Worm (Caenorhabditis elegans) whole organism, L1 larva: ENCODE data around the gene str-55.

ENCODE experiments used
- Y116A8C.19 ChIP-seq: sonication (generic microtip); optimal IDR thresholded peaks from 2 replicates; lab custom pipeline; 2016; ENCODE audit warnings: missing compliant biosample characterization, missing genetic modification characterization, borderline replicate concordance
- aha-1 ChIP-seq: fragments of 150-350 bp; optimal IDR thresholded peaks from 2 replicates; lab custom pipeline; 2014; ENCODE audit warnings: missing biosample characterization, missing genetic modification characterization
- aly-2 ChIP-seq: fragments of 150-350 bp; optimal IDR thresholded peaks from 2 replicates; lab custom pipeline; 2014; ENCODE audit warnings: missing biosample characterization, missing genetic modification characterization
- blmp-1 ChIP-seq: fragments of 150-350 bp; optimal IDR thresholded peaks from 2 replicates; lab custom pipeline; 2014; ENCODE audit warnings: missing biosample characterization, missing genetic modification characterization
- ceh-8 ChIP-seq: fragments of 200-800 bp; sonication (Bioruptor generic); optimal IDR thresholded peaks from 2 replicates; lab custom pipeline; 2018; ENCODE audit warnings: mild to moderate bottlenecking, missing genetic modification characterization, moderate library complexity, missing compliant biosample characterization
- ceh-82 ChIP-seq, 3 experiments: fragments of 150-350 bp in 1 of 3; sonication (generic microtip) in 2 of 3; optimal IDR thresholded peaks; 2 replicates each; lab custom pipeline; 2014 to 2017; ENCODE audit warnings: missing biosample characterization in 3 of 3, missing genetic modification characterization in 3 of 3
- ceh-88 ChIP-seq: fragments of 200-800 bp; sonication (Bioruptor generic); IDR thresholded peaks from 2 replicates; pipeline ENCODE4 v1.3.6; 2022; ENCODE audit warnings: missing genetic modification characterization, missing compliant biosample characterization
- ceh-90 ChIP-seq: sonication (generic microtip); optimal IDR thresholded peaks from 2 replicates; lab custom pipeline; 2016; ENCODE audit warnings: missing genetic modification characterization, missing compliant biosample characterization
- dpl-1 ChIP-seq, 3 experiments: fragments of 150-350 bp in 2 of 3; sonication (generic microtip) in 1 of 3; optimal IDR thresholded peaks; 2 replicates each; lab custom pipeline; 2014 to 2017; ENCODE audit warnings: missing biosample characterization in 3 of 3, missing genetic modification characterization in 3 of 3, missing genetic modification reagents in 3 of 3
- dsc-1 ChIP-seq: sonication (generic microtip); optimal IDR thresholded peaks from 2 replicates; lab custom pipeline; 2016; ENCODE audit warnings: mild to moderate bottlenecking, missing genetic modification characterization, missing compliant biosample characterization
- efl-1 ChIP-seq, 4 experiments: fragments of 150-350 bp; optimal IDR thresholded peaks in 3 of 4; peaks in 1 of 4; 1 replicate in 1 of 4; 2 replicates in 3 of 4; lab custom pipeline; 2014; ENCODE audit warnings: missing biosample characterization in 2 of 4, missing genetic modification characterization in 2 of 4, missing genetic modification reagents in 2 of 4
- efl-3 ChIP-seq: fragments of 200-800 bp; sonication (Bioruptor generic); optimal IDR thresholded peaks from 2 replicates; lab custom pipeline; 2018; ENCODE audit warnings: mild to moderate bottlenecking, missing genetic modification characterization, missing compliant biosample characterization
- egl-27 ChIP-seq, 2 experiments: fragments of 150-350 bp in 1 of 2; sonication (generic microtip); optimal IDR thresholded peaks; 3 replicates each; lab custom pipeline; 2017 to 2018; ENCODE audit warnings: missing biosample characterization in 2 of 2, missing genetic modification characterization in 2 of 2, missing genetic modification reagents in 2 of 2
- elt-2 ChIP-seq: sonication (generic microtip); optimal IDR thresholded peaks from 2 replicates; lab custom pipeline; 2016; ENCODE audit warnings: missing genetic modification characterization, mild to moderate bottlenecking, inconsistent platforms, missing compliant biosample characterization, missing genetic modification reagents
- elt-3 ChIP-seq, 6 experiments: fragments of 150-350 bp in 1 of 6; sonication (generic microtip); optimal IDR thresholded peaks; 2 replicates each; lab custom pipeline; 2017 to 2018; ENCODE audit warnings: missing biosample characterization in 6 of 6, missing genetic modification characterization in 6 of 6, inconsistent platforms in 1 of 6
- fkh-8 ChIP-seq: sonication (generic microtip); optimal IDR thresholded peaks from 2 replicates; lab custom pipeline; 2016; ENCODE audit warnings: mild to moderate bottlenecking, missing genetic modification characterization, missing compliant biosample characterization
- grh-1 ChIP-seq: fragments of 200-800 bp; sonication (Bioruptor generic); IDR thresholded peaks from 2 replicates; pipeline ENCODE4 v1.3.6; 2022; ENCODE audit warnings: missing genetic modification reagents, missing genetic modification characterization, missing compliant biosample characterization
- isw-1 ChIP-seq: fragments of 200-800 bp; sonication (Bioruptor generic); IDR thresholded peaks from 2 replicates; pipeline ENCODE4 v1.3.6; 2022; ENCODE audit warnings: missing genetic modification characterization, missing compliant biosample characterization
- lin-13 ChIP-seq: fragments of 150-350 bp; optimal IDR thresholded peaks from 2 replicates; lab custom pipeline; 2014; ENCODE audit warnings: missing biosample characterization, missing genetic modification reagents, missing genetic modification characterization
- lin-15B ChIP-seq: fragments of 150-350 bp; sonication (generic microtip); optimal IDR thresholded peaks from 3 replicates; lab custom pipeline; 2014; ENCODE audit warnings: missing biosample characterization, missing genetic modification characterization
- lin-35 ChIP-seq, 2 experiments: fragments of 150-350 bp; optimal IDR thresholded peaks; 2 replicates each; lab custom pipeline; 2014; ENCODE audit warnings: missing biosample characterization in 2 of 2, missing genetic modification characterization in 2 of 2, missing genetic modification reagents in 2 of 2
- lsy-2 ChIP-seq, 2 experiments: fragments of 150-350 bp; optimal IDR thresholded peaks; 2 replicates each; lab custom pipeline; 2014; ENCODE audit warnings: missing biosample characterization in 2 of 2, missing genetic modification characterization in 2 of 2
- mab-9 ChIP-seq: fragments of 200-800 bp; sonication (Bioruptor generic); IDR thresholded peaks from 2 replicates; pipeline ENCODE4 v1.3.6; 2022; ENCODE audit warnings: missing genetic modification reagents, missing genetic modification characterization, missing compliant biosample characterization
- mdl-1 ChIP-seq, 2 experiments: fragments of 150-350 bp; optimal IDR thresholded peaks; 2 replicates each; lab custom pipeline; 2014 to 2017; ENCODE audit warnings: missing biosample characterization in 2 of 2, missing genetic modification characterization in 2 of 2, inconsistent platforms in 1 of 2
- mef-2 ChIP-seq: fragments of 150-350 bp; optimal IDR thresholded peaks from 2 replicates; lab custom pipeline; 2014; ENCODE audit warnings: missing biosample characterization, missing genetic modification characterization
- mep-1 ChIP-seq: fragments of 150-350 bp; optimal IDR thresholded peaks from 2 replicates; lab custom pipeline; 2014; ENCODE audit warnings: missing biosample characterization, missing genetic modification characterization
- nhr-12 ChIP-seq: sonication (generic microtip); optimal IDR thresholded peaks from 2 replicates; lab custom pipeline; 2017; ENCODE audit warnings: missing biosample characterization, missing genetic modification characterization
- nhr-20 ChIP-seq: sonication (generic microtip); optimal IDR thresholded peaks from 2 replicates; lab custom pipeline; 2016; ENCODE audit warnings: mild to moderate bottlenecking, missing genetic modification characterization, missing compliant biosample characterization
- nhr-28 ChIP-seq: fragments of 150-350 bp; optimal IDR thresholded peaks from 2 replicates; lab custom pipeline; 2014; ENCODE audit warnings: missing biosample characterization, missing genetic modification characterization
- nhr-77 ChIP-seq: fragments of 150-350 bp; optimal IDR thresholded peaks from 2 replicates; lab custom pipeline; 2014; ENCODE audit warnings: missing biosample characterization, missing genetic modification characterization
- nhr-85 ChIP-seq: sonication (generic microtip); peaks from one replicate; lab custom pipeline; 2016; ENCODE audit warnings: missing genetic modification characterization, inconsistent platforms, missing compliant biosample characterization
- nhr-90 ChIP-seq: sonication (generic microtip); optimal IDR thresholded peaks from 2 replicates; lab custom pipeline; 2016; ENCODE audit warnings: mild to moderate bottlenecking, missing genetic modification characterization, missing compliant biosample characterization; ENCODE audit not compliant: poor library complexity
- pax-3 ChIP-seq: fragments of 200-800 bp; sonication (Bioruptor generic); optimal IDR thresholded peaks from 2 replicates; lab custom pipeline; 2018; ENCODE audit warnings: mild to moderate bottlenecking, missing genetic modification characterization, moderate library complexity, missing compliant biosample characterization
- pqm-1 ChIP-seq: sonication (generic microtip); optimal IDR thresholded peaks from 3 replicates; lab custom pipeline; 2017; ENCODE audit warnings: missing biosample characterization, missing genetic modification characterization
- rnt-1 ChIP-seq: sonication (generic microtip); optimal IDR thresholded peaks from 2 replicates; lab custom pipeline; 2016; ENCODE audit warnings: mild to moderate bottlenecking, missing genetic modification characterization, moderate library complexity, missing compliant biosample characterization
- skn-1 ChIP-seq: fragments of 150-350 bp; optimal IDR thresholded peaks from 2 replicates; lab custom pipeline; 2014; ENCODE audit warnings: missing biosample characterization, missing genetic modification characterization
- snpc-4 ChIP-seq: fragments of 150-350 bp; optimal IDR thresholded peaks from 2 replicates; lab custom pipeline; 2014; ENCODE audit warnings: missing biosample characterization, missing genetic modification characterization
- sox-4 ChIP-seq: sonication (generic microtip); optimal IDR thresholded peaks from 2 replicates; lab custom pipeline; 2016; ENCODE audit warnings: missing genetic modification characterization, missing compliant biosample characterization
- swsn-7 ChIP-seq: sonication (generic microtip); optimal IDR thresholded peaks from 2 replicates; lab custom pipeline; 2016; ENCODE audit warnings: missing genetic modification characterization, missing compliant biosample characterization
- tbx-2 ChIP-seq: sonication (generic microtip); optimal IDR thresholded peaks from 2 replicates; lab custom pipeline; 2016; ENCODE audit warnings: missing genetic modification characterization, missing compliant biosample characterization
- unc-62 ChIP-seq: fragments of 150-350 bp; optimal IDR thresholded peaks from 2 replicates; lab custom pipeline; 2014; ENCODE audit warnings: missing biosample characterization, missing genetic modification reagents, missing genetic modification characterization
- vab-15 ChIP-seq: sonication (generic microtip); optimal IDR thresholded peaks from 2 replicates; lab custom pipeline; 2017; ENCODE audit warnings: missing genotype, mild to moderate bottlenecking, missing genetic modification characterization, missing compliant biosample characterization
- xbp-1 ChIP-seq: sonication (generic microtip); optimal IDR thresholded peaks from 2 replicates; lab custom pipeline; 2016; ENCODE audit warnings: missing genetic modification characterization, missing compliant biosample characterization
- zip-4 ChIP-seq: fragments of 200-800 bp; sonication (Bioruptor generic); optimal IDR thresholded peaks from 2 replicates; lab custom pipeline; 2018; ENCODE audit warnings: mild to moderate bottlenecking, missing genetic modification characterization, moderate library complexity, missing compliant biosample characterization
- ztf-11 ChIP-seq, 2 experiments: sonication (generic microtip); optimal IDR thresholded peaks; 2 replicates each; lab custom pipeline; 2016 to 2017; ENCODE audit warnings: missing genetic modification characterization in 2 of 2, missing biosample characterization in 1 of 2, missing compliant biosample characterization in 1 of 2

str-55 gene

ce11 chrV:16377188-16377587 is 39.7 kb downstream of the str-55 start:
- no peak for TF ChIP-seq ceh-88
- TF ChIP-seq nhr-20 (tag; lab: Kevin White, UChicago): no peak
- no peak for TF ChIP-seq mef-2 (tag; lab: Kevin White, UChicago)
- TF ChIP-seq lin-13 (GFP tag; lab: Kevin White, UChicago): no peak
- no peak for TF ChIP-seq ceh-8 (GFP tag; lab: Kevin White, UChicago)
- TF ChIP-seq nhr-77 (tag; lab: Kevin White, UChicago): no peak
- TF ChIP-seq nhr-12 (tag; lab: Kevin White, UChicago): no peak
- no peak for TF ChIP-seq xbp-1 (tag; lab: Kevin White, UChicago)
- TF ChIP-seq nhr-28: no peak
- no peak for TF ChIP-seq vab-15
- no peak for TF ChIP-seq nhr-85 (tag; lab: Kevin White, UChicago)
- TF ChIP-seq, all 84 proteins: peak for 0

- TF ChIP-seq swsn-7 (tag; lab: Kevin White, UChicago) (no peak), nhr-90 (tag; lab: Kevin White, UChicago) (no peak), rnt-1 (no peak), sox-4 (no peak), pqm-1 (no peak), elt-3 (tag; optimal IDR thresholded peaks at IDR 0.05; lab: Kevin White, UChicago) (no peak), aha-1 (tag; lab: Kevin White, UChicago) (no peak), grh-1 (GFP tag; lab: Robert Waterston, UW) (no peak), mep-1 (tag; lab: Kevin White, UChicago) (no peak)
These were observed 40.4 kb downstream of the str-55 start for ce11 chrV:16376430-16376948.

ce11 chrV:16374676-16375075 is 42.2 kb downstream of the str-55 start, which contains the start of gene srv-34:
Gene srv-34, minus strand, starts transcription at chrV:16374776.
- TF ChIP-seq fkh-8 (tag; lab: Kevin White, UChicago) (no peak), mef-2 (tag; lab: Kevin White, UChicago) (no peak), ceh-88 (no peak), efl-3 (GFP tag; lab: Kevin White, UChicago) (no peak), zip-4 (GFP tag; lab: Kevin White, UChicago) (no peak), nhr-12 (tag; lab: Kevin White, UChicago) (no peak), dsc-1 (no peak), ztf-11 (tag; optimal IDR thresholded peaks at IDR 0.05; lab: Kevin White, UChicago) (no peak), unc-62 (GFP tag; lab: Kevin White, UChicago) (no peak), nhr-20 (tag; lab: Kevin White, UChicago) (no peak), lin-35 (GFP tag; optimal IDR thresholded peaks at IDR 0.05; lab: Kevin White, UChicago) (no peak), Y116A8C.19 (tag; lab: Kevin White, UChicago) (no peak)

- TF ChIP-seq lsy-2 (tag; optimal IDR thresholded peaks at IDR 0.05; lab: Kevin White, UChicago) (peak; percentile 44 to 45), elt-3 (tag; optimal IDR thresholded peaks at IDR 0.05; lab: Kevin White, UChicago) (peak in 1 of 6 experiments; percentile 32), zip-4 (GFP tag; lab: Kevin White, UChicago) (peak; percentile 61), aly-2 (peak; percentile 22), nhr-77 (tag; lab: Kevin White, UChicago) (peak; percentile 37), mab-9 (GFP tag; lab: Robert Waterston, UW) (no peak), ceh-82 (tag; optimal IDR thresholded peaks at IDR 0.05; lab: Kevin White, UChicago) (peak; percentile 59 to 76 (median 61)), skn-1 (tag; lab: Kevin White, UChicago) (peak; percentile 63), nhr-20 (tag; lab: Kevin White, UChicago) (peak; percentile 74), dpl-1 (GFP tag; optimal IDR thresholded peaks at IDR 0.05; lab: Kevin White, UChicago) (peak; percentile 18 to 55 (median 47)), ceh-90 (no peak), tbx-2 (peak; percentile 74), snpc-4 (peak; percentile 62), lin-13 (GFP tag; lab: Kevin White, UChicago) (no peak), elt-2 (tag; lab: Kevin White, UChicago) (peak; percentile 53), efl-1 (optimal IDR thresholded peaks at IDR 0.05; lab: Kevin White, UChicago) (peak; percentile 62 to 66), efl-1 (GFP tag; optimal IDR thresholded peaks at IDR 0.05 in 1 of 2; lab: Kevin White, UChicago) (peak; percentile 48 to 92), mdl-1 (tag; optimal IDR thresholded peaks at IDR 0.05; lab: Kevin White, UChicago) (peak in 1 of 2 experiments; percentile 63), swsn-7 (tag; lab: Kevin White, UChicago) (peak; percentile 76), rnt-1 (peak; percentile 88), isw-1 (GFP tag; lab: Robert Waterston, UW) (peak; percentile 7; the same call in 1 of the 2 replicates), blmp-1 (tag; lab: Kevin White, UChicago) (peak; percentile 3), egl-27 (tag; optimal IDR thresholded peaks at IDR 0.05; lab: Kevin White, UChicago) (no peak), xbp-1 (tag; lab: Kevin White, UChicago) (peak; percentile 47), lin-35 (GFP tag; optimal IDR thresholded peaks at IDR 0.05; lab: Kevin White, UChicago) (peak; percentile 61 to 86), lin-15B (tag; lab: Kevin White, UChicago) (no peak), pax-3 (tag; lab: Kevin White, UChicago) (no peak)
These were observed 46.9 kb downstream of the str-55 start for ce11 chrV:16370039-16370438.
